Fruit fly (Drosophila melanogaster) whole organism, adult: Measurements from ENCODE around the gene pum.

Experiments used
- CG11617 ChIP-seq: fragments of 200-800 bp; sonication (Bioruptor generic); optimal IDR thresholded peaks from 2 replicates; lab custom pipeline; 2017; ENCODE audit warnings: mild to moderate bottlenecking, missing biosample characterization, missing genetic modification reagents, missing genetic modification characterization
- CG14711 ChIP-seq: fragments of 200-800 bp; sonication (Bioruptor generic); optimal IDR thresholded peaks from 2 replicates; lab custom pipeline; 2018; ENCODE audit warnings: missing biosample characterization, mild to moderate bottlenecking, missing genetic modification characterization, moderate library complexity
- CG1620 ChIP-seq: fragments of 200-800 bp; sonication (Bioruptor generic); optimal IDR thresholded peaks from 2 replicates; lab custom pipeline; 2016; ENCODE audit warnings: missing biosample characterization, missing genetic modification characterization
- CG5204 ChIP-seq: fragments of 200-800 bp; sonication (Bioruptor generic); optimal IDR thresholded peaks from 2 replicates; lab custom pipeline; 2016; ENCODE audit warnings: missing biosample characterization, missing genetic modification characterization
- CG7045 ChIP-seq: fragments of 200-800 bp; sonication (Bioruptor generic); optimal IDR thresholded peaks from 2 replicates; lab custom pipeline; 2017; ENCODE audit warnings: missing biosample characterization, mild to moderate bottlenecking, missing genetic modification characterization
- Clk ChIP-seq: fragments of 200-800 bp; sonication (Bioruptor generic); optimal IDR thresholded peaks from 2 replicates; lab custom pipeline; 2017; ENCODE audit warnings: missing biosample characterization, missing genetic modification characterization
- Crg-1 ChIP-seq: fragments of 200-800 bp; sonication (Bioruptor generic); optimal IDR thresholded peaks from 2 replicates; lab custom pipeline; 2016; ENCODE audit warnings: missing biosample characterization, missing genetic modification characterization
- bab1 ChIP-seq: fragments of 200-800 bp; sonication (Bioruptor generic); optimal IDR thresholded peaks from 3 replicates; lab custom pipeline; 2019; ENCODE audit warnings: missing biosample characterization, mild to moderate bottlenecking, missing genetic modification characterization, moderate library complexity
- cic ChIP-seq: fragments of 200-800 bp; sonication (Bioruptor generic); optimal IDR thresholded peaks from 2 replicates; lab custom pipeline; 2017; ENCODE audit warnings: missing biosample characterization, mild to moderate bottlenecking, missing genetic modification characterization, moderate library complexity
- cnc ChIP-seq, 2 experiments: fragments of >200 bp; optimal IDR thresholded peaks; 2 replicates each; lab custom pipeline; 2017
- kay ChIP-seq: fragments of 200-800 bp; sonication (Bioruptor generic); peaks from one replicate; lab custom pipeline; 2016; ENCODE audit warnings: missing biosample characterization, missing genetic modification characterization, borderline replicate concordance
- ovo ChIP-seq: fragments of 200-800 bp; sonication (Bioruptor generic); optimal IDR thresholded peaks from 2 replicates; lab custom pipeline; 2016; ENCODE audit warnings: missing biosample characterization, missing genetic modification characterization
- tj ChIP-seq: fragments of 200-800 bp; sonication (Bioruptor generic); optimal IDR thresholded peaks from 3 replicates; lab custom pipeline; 2017; ENCODE audit warnings: missing biosample characterization, mild to moderate bottlenecking, missing genetic modification characterization, moderate library complexity
- toe ChIP-seq: fragments of 200-800 bp; sonication (Bioruptor generic); optimal IDR thresholded peaks from 2 replicates; lab custom pipeline; 2016; ENCODE audit warnings: missing biosample characterization, missing genetic modification characterization

DNA sequence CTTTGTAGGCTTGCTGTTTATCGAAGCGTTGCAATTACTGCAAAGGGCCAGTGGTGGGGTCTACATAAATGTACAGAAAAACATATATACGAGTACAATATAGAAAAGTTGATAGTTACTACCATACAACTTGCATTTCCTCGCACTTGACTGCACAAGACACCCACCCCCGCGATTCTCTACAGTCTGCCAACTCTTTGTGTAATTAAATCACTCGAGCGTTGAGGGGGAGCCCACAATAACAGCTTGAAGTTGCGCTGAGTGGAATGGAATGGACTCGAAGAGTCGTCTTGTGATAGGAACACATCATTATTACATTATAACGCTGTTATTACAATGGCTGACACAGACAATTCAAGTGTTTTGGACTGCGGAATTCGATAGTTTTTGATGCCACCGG is 208.1 kb downstream of the pum start:
- TF ChIP-seq cnc (optimal IDR thresholded peaks at IDR 0.05; lab: Kevin White, UChicago), result no peak
- TF ChIP-seq CG1620 (GFP tag; lab: Kevin White, UChicago), result no peak
- TF ChIP-seq Clk, result no peak
- TF ChIP-seq CG11617 (GFP tag; lab: Kevin White, UChicago), result no peak
- TF ChIP-seq tj, result no peak
- no peak for TF ChIP-seq ovo
- TF ChIP-seq toe, result no peak
- no peak for TF ChIP-seq Crg-1 (GFP tag; lab: Kevin White, UChicago)
- TF ChIP-seq CG5204 (GFP tag; lab: Kevin White, UChicago), result no peak
- no peak for TF ChIP-seq kay
- no peak for TF ChIP-seq CG7045 (GFP tag; lab: Kevin White, UChicago)
- no peak for TF ChIP-seq bab1 (GFP tag; lab: Kevin White, UChicago)
- TF ChIP-seq CG14711 (tag; lab: Kevin White, UChicago), result no peak
- no peak for TF ChIP-seq cic (GFP tag; lab: Kevin White, UChicago)
